Fruit fly (Drosophila melanogaster) whole organism, embryonic: ENCODE results near the gene MsrA.

ENCODE experiments used
- Ada2b ChIP-seq: fragments of 200-800 bp; sonication (Bioruptor generic); IDR thresholded peaks from 2 replicates; pipeline ENCODE4 v1.3.6; 2022; ENCODE audit warnings: missing biosample characterization, missing genetic modification characterization
- Atf6 ChIP-seq: fragments of 200-800 bp; sonication (Bioruptor generic); IDR thresholded peaks from 2 replicates; pipeline ENCODE4 v1.3.6; 2022; ENCODE audit warnings: missing biosample characterization, missing genetic modification characterization
- CG10462 ChIP-seq: fragments of 200-800 bp; sonication (Bioruptor generic); optimal IDR thresholded peaks from 2 replicates; lab custom pipeline; 2016; ENCODE audit warnings: missing biosample characterization, missing genetic modification characterization
- CG11398 ChIP-seq: fragments of 200-800 bp; sonication (Bioruptor generic); optimal IDR thresholded peaks from 2 replicates; lab custom pipeline; 2016; ENCODE audit warnings: missing biosample characterization, missing genetic modification characterization
- CG12104 ChIP-seq: fragments of 200-800 bp; sonication (Bioruptor generic); optimal IDR thresholded peaks from 3 replicates; lab custom pipeline; 2016; ENCODE audit warnings: missing biosample characterization, missing genetic modification characterization
- CG12299 ChIP-seq: fragments of 200-800 bp; sonication (Bioruptor generic); optimal IDR thresholded peaks from 2 replicates; lab custom pipeline; 2018; ENCODE audit warnings: missing biosample characterization, mild to moderate bottlenecking, missing genetic modification characterization
- CG17568 ChIP-seq: fragments of 200-800 bp; sonication (Bioruptor generic); optimal IDR thresholded peaks from 2 replicates; lab custom pipeline; 2018; ENCODE audit warnings: missing biosample characterization, mild to moderate bottlenecking, missing genetic modification characterization, moderate library complexity
- CG3163 ChIP-seq: fragments of 200-800 bp; sonication (Bioruptor generic); optimal IDR thresholded peaks from 3 replicates; lab custom pipeline; 2016; ENCODE audit warnings: missing biosample characterization, missing genetic modification characterization
- CG33213 ChIP-seq: fragments of 200-800 bp; sonication (Bioruptor generic); optimal IDR thresholded peaks from 3 replicates; lab custom pipeline; 2016; ENCODE audit warnings: missing biosample characterization, missing genetic modification characterization
- CG6765 ChIP-seq: fragments of 200-800 bp; sonication (Bioruptor generic); optimal IDR thresholded peaks from 3 replicates; lab custom pipeline; 2017; ENCODE audit warnings: missing biosample characterization, mild to moderate bottlenecking, missing genetic modification characterization
- CG6813 ChIP-seq: fragments of 200-800 bp; sonication (Bioruptor generic); optimal IDR thresholded peaks from 2 replicates; lab custom pipeline; 2017; ENCODE audit warnings: missing biosample characterization, missing genetic modification characterization, mild to moderate bottlenecking, moderate library complexity, missing genetic modification reagents
- CG6854 ChIP-seq: fragments of 200-800 bp; sonication (Bioruptor generic); optimal IDR thresholded peaks from 3 replicates; lab custom pipeline; 2017; ENCODE audit warnings: missing biosample characterization, mild to moderate bottlenecking, missing genetic modification characterization
- CG8281 ChIP-seq: fragments of 200-800 bp; sonication (Bioruptor generic); optimal IDR thresholded peaks from 2 replicates; lab custom pipeline; 2018; ENCODE audit warnings: missing biosample characterization, mild to moderate bottlenecking, missing genetic modification characterization, moderate library complexity
- CoRest ChIP-seq: fragments of 200-800 bp; sonication (Bioruptor generic); optimal IDR thresholded peaks from 3 replicates; lab custom pipeline; 2018; ENCODE audit warnings: missing biosample characterization, mild to moderate bottlenecking, missing genetic modification characterization, moderate library complexity
- CrebB ChIP-seq: fragments of 200-800 bp; sonication (Bioruptor generic); optimal IDR thresholded peaks from 3 replicates; lab custom pipeline; 2018; ENCODE audit warnings: missing biosample characterization, mild to moderate bottlenecking, missing genetic modification characterization
- Dll ChIP-seq: fragments of 200-800 bp; sonication (Bioruptor generic); IDR thresholded peaks from 4 replicates; pipeline ENCODE4 v1.3.6; 2022; ENCODE audit warnings: missing biosample characterization, missing genetic modification characterization; ENCODE audit not compliant: partially characterized antibody
- Hand ChIP-seq: fragments of 200-800 bp; sonication (Bioruptor generic); optimal IDR thresholded peaks from 2 replicates; lab custom pipeline; 2017; ENCODE audit warnings: mild to moderate bottlenecking, missing biosample characterization, missing genetic modification reagents, missing genetic modification characterization
- Hmr ChIP-seq: fragments of 200-800 bp; sonication (Bioruptor generic); optimal IDR thresholded peaks from 3 replicates; lab custom pipeline; 2017; ENCODE audit warnings: mild to moderate bottlenecking, missing biosample characterization, missing genetic modification reagents, missing genetic modification characterization
- Hr51 ChIP-seq, 2 experiments: fragments of 200-800 bp; sonication (Bioruptor generic); optimal IDR thresholded peaks; 2 replicates in 1 of 2; 3 replicates in 1 of 2; lab custom pipeline; 2016 to 2018; ENCODE audit warnings: missing biosample characterization in 2 of 2, missing genetic modification characterization in 2 of 2, mild to moderate bottlenecking in 1 of 2, moderate library complexity in 1 of 2
- Jarid2 ChIP-seq: fragments of 200-800 bp; sonication (Bioruptor generic); optimal IDR thresholded peaks from 3 replicates; lab custom pipeline; 2017; ENCODE audit warnings: mild to moderate bottlenecking, missing biosample characterization, missing genetic modification reagents, missing genetic modification characterization
- Kr ChIP-seq: fragments of 200-800 bp; sonication (Bioruptor generic); optimal IDR thresholded peaks from 2 replicates; lab custom pipeline; 2017; ENCODE audit warnings: missing biosample characterization, mild to moderate bottlenecking, missing genetic modification characterization
- Max ChIP-seq: fragments of 200-800 bp; sonication (Bioruptor generic); optimal IDR thresholded peaks from 2 replicates; lab custom pipeline; 2016; ENCODE audit warnings: missing biosample characterization, mild to moderate bottlenecking, missing genetic modification characterization
- Med ChIP-seq: fragments of 200-800 bp; sonication (Bioruptor generic); peaks from one replicate; lab custom pipeline; 2016; ENCODE audit warnings: missing biosample characterization, missing genetic modification characterization, mild to moderate bottlenecking, inconsistent platforms, moderate library complexity
- Nf-YA ChIP-seq: fragments of 200-800 bp; sonication (Bioruptor generic); IDR thresholded peaks from 2 replicates; pipeline ENCODE4 v1.3.6; 2022; ENCODE audit warnings: missing biosample characterization, missing genetic modification characterization
- Pdp1 ChIP-seq, 2 experiments: fragments of 200-800 bp; sonication (Bioruptor generic); optimal IDR thresholded peaks; 3 replicates each; lab custom pipeline; 2016; ENCODE audit warnings: missing biosample characterization in 2 of 2, missing genetic modification characterization in 2 of 2, mild to moderate bottlenecking in 1 of 2, moderate library complexity in 1 of 2
- Ptx1 ChIP-seq: fragments of 200-800 bp; sonication (Bioruptor generic); IDR thresholded peaks from 2 replicates; pipeline ENCODE4 v1.3.6; 2022; ENCODE audit warnings: missing biosample characterization, missing genetic modification characterization
- amos ChIP-seq: fragments of 200-800 bp; sonication (Bioruptor generic); IDR thresholded peaks from 2 replicates; pipeline ENCODE4 v1.3.6; 2022; ENCODE audit warnings: missing biosample characterization, missing genetic modification characterization; ENCODE audit not compliant: partially characterized antibody
- ara ChIP-seq: fragments of 200-800 bp; sonication (Bioruptor generic); IDR thresholded peaks from 2 replicates; pipeline ENCODE4 v1.3.6; 2022; ENCODE audit warnings: missing biosample characterization, missing genetic modification characterization
- bigmax ChIP-seq: fragments of 200-800 bp; sonication (Bioruptor generic); optimal IDR thresholded peaks from 2 replicates; lab custom pipeline; 2018; ENCODE audit warnings: missing biosample characterization, mild to moderate bottlenecking, missing genetic modification characterization
- caup ChIP-seq: fragments of 200-800 bp; sonication (Bioruptor generic); optimal IDR thresholded peaks from 3 replicates; lab custom pipeline; 2017; ENCODE audit warnings: missing biosample characterization, mild to moderate bottlenecking, missing genetic modification characterization, moderate library complexity; ENCODE audit not compliant: severe bottlenecking
- corto ChIP-seq: fragments of 200-800 bp; sonication (Bioruptor generic); optimal IDR thresholded peaks from 2 replicates; lab custom pipeline; 2016; ENCODE audit warnings: missing biosample characterization, mild to moderate bottlenecking, missing genetic modification characterization, moderate library complexity
- crc ChIP-seq: fragments of 200-800 bp; sonication (Bioruptor generic); optimal IDR thresholded peaks from 2 replicates; lab custom pipeline; 2016; ENCODE audit warnings: missing biosample characterization, missing genetic modification characterization
- cwo ChIP-seq: fragments of 200-800 bp; sonication (Bioruptor generic); optimal IDR thresholded peaks from 3 replicates; lab custom pipeline; 2017; ENCODE audit warnings: missing biosample characterization, missing genetic modification characterization, mild to moderate bottlenecking, moderate library complexity, missing genetic modification reagents
- dati ChIP-seq: fragments of 200-800 bp; sonication (Bioruptor generic); IDR thresholded peaks from 2 replicates; pipeline ENCODE4 v1.3.6; 2022; ENCODE audit warnings: missing biosample characterization, missing genetic modification characterization
- exex ChIP-seq: fragments of 200-800 bp; sonication (Bioruptor generic); optimal IDR thresholded peaks from 4 replicates; lab custom pipeline; 2018; ENCODE audit warnings: missing biosample characterization, mild to moderate bottlenecking, missing genetic modification characterization, moderate library complexity
- fd3F ChIP-seq: fragments of 200-800 bp; sonication (Bioruptor generic); optimal IDR thresholded peaks from 2 replicates; lab custom pipeline; 2018; ENCODE audit warnings: missing biosample characterization, mild to moderate bottlenecking, missing genetic modification characterization, moderate library complexity
- gem ChIP-seq: fragments of 200-800 bp; sonication (Bioruptor generic); optimal IDR thresholded peaks from 2 replicates; lab custom pipeline; 2019; ENCODE audit warnings: missing biosample characterization, mild to moderate bottlenecking, missing genetic modification characterization, moderate library complexity
- gfzf ChIP-seq: fragments of 200-800 bp; sonication (Bioruptor generic); optimal IDR thresholded peaks from 2 replicates; lab custom pipeline; 2016; ENCODE audit warnings: missing biosample characterization, mild to moderate bottlenecking, missing genetic modification characterization, moderate library complexity
- grau ChIP-seq: fragments of 200-800 bp; optimal IDR thresholded peaks from 3 replicates; lab custom pipeline; 2019; ENCODE audit warnings: missing biosample characterization, mild to moderate bottlenecking, missing genetic modification characterization, moderate library complexity
- grn ChIP-seq: fragments of 200-800 bp; sonication (Bioruptor generic); optimal IDR thresholded peaks from 3 replicates; lab custom pipeline; 2017; ENCODE audit warnings: missing biosample characterization, missing genetic modification characterization
- lab ChIP-seq: fragments of 200-800 bp; sonication (Bioruptor generic); optimal IDR thresholded peaks from 3 replicates; lab custom pipeline; 2017; ENCODE audit warnings: missing biosample characterization, missing genetic modification characterization, mild to moderate bottlenecking, moderate library complexity, missing genetic modification reagents
- mirr ChIP-seq: fragments of 200-800 bp; sonication (Bioruptor generic); optimal IDR thresholded peaks from 3 replicates; lab custom pipeline; 2018; ENCODE audit warnings: missing biosample characterization, mild to moderate bottlenecking, missing genetic modification characterization
- nau ChIP-seq: fragments of 200-800 bp; sonication (Bioruptor generic); optimal IDR thresholded peaks from 3 replicates; lab custom pipeline; 2017; ENCODE audit warnings: missing biosample characterization, mild to moderate bottlenecking, missing genetic modification characterization, missing genetic modification reagents
- schlank ChIP-seq: fragments of 200-800 bp; sonication (Bioruptor generic); optimal IDR thresholded peaks from 2 replicates; lab custom pipeline; 2018; ENCODE audit warnings: missing biosample characterization, mild to moderate bottlenecking, missing genetic modification characterization
- sd ChIP-seq: fragments of 200-800 bp; sonication (Bioruptor generic); optimal IDR thresholded peaks from 3 replicates; lab custom pipeline; 2018; ENCODE audit warnings: missing biosample characterization, mild to moderate bottlenecking, missing genetic modification characterization, moderate library complexity
- sens ChIP-seq: fragments of 200-800 bp; sonication (Bioruptor generic); peaks from one replicate; lab custom pipeline; 2016; ENCODE audit warnings: missing biosample characterization, missing genetic modification characterization
- sima ChIP-seq: fragments of 200-800 bp; sonication (Bioruptor generic); optimal IDR thresholded peaks from 2 replicates; lab custom pipeline; 2016; ENCODE audit warnings: missing biosample characterization, missing genetic modification characterization
- unpg ChIP-seq: fragments of 200-800 bp; sonication (Bioruptor generic); optimal IDR thresholded peaks from 3 replicates; lab custom pipeline; 2018; ENCODE audit warnings: missing biosample characterization, mild to moderate bottlenecking, missing genetic modification characterization, moderate library complexity

MsrA gene

DNA sequence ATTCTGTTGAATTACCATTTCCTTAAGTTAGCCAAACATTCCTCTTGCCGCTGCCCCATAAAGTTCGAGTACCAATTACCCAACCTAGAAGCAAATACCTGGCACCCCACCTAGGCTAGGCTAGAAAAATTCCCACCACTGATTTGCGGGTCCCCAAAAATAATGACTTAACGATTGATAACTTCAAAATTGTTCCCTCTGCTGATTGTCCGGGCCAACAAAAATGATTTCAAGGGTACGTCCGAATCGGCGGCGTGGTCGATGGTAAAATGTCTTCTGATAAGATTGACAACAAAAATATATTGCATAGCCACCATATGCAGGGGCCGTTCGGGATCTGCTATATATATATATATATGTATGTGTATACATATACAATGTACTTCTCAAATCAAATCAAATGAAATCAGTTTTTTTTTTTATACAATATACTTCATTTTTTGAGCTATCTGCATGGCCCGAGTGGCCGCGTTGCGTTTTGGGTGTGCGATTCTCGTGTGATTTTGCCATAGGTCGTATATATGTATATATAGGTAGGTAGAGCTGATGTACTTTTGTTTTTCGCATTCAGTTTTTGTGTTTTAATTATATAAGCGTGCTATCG is 36.4 kb downstream of the MsrA start (continued):
- no peak for TF ChIP-seq CG33213
- no peak for TF ChIP-seq lab (GFP tag; lab: Kevin White, UChicago)
- no peak for TF ChIP-seq Hr51 (GFP tag; optimal IDR thresholded peaks at IDR 0.05; lab: Kevin White, UChicago)
- peak; percentile 23 for TF ChIP-seq mirr (GFP tag; lab: Kevin White, UChicago)
- peak; percentile 56 for TF ChIP-seq corto (GFP tag; lab: Kevin White, UChicago)
- TF ChIP-seq Ptx1 (GFP tag; lab: Robert Waterston, UW) = no peak
- no peak for TF ChIP-seq crc (GFP tag; lab: Kevin White, UChicago)
- TF ChIP-seq amos (GFP tag; lab: Robert Waterston, UW) = no peak
- peak; percentile 41 for TF ChIP-seq sd (tag; lab: Kevin White, UChicago)
- TF ChIP-seq ara = no peak
- TF ChIP-seq CG8281 (tag; lab: Kevin White, UChicago) = no peak
- peak; percentile 80 for TF ChIP-seq exex (tag; lab: Kevin White, UChicago)
- peak; percentile 29 for TF ChIP-seq grn
- no peak for TF ChIP-seq Kr
- TF ChIP-seq Ada2b (GFP tag; lab: Robert Waterston, UW) = no peak
- TF ChIP-seq bigmax (GFP tag; lab: Kevin White, UChicago) = no peak

DNA sequence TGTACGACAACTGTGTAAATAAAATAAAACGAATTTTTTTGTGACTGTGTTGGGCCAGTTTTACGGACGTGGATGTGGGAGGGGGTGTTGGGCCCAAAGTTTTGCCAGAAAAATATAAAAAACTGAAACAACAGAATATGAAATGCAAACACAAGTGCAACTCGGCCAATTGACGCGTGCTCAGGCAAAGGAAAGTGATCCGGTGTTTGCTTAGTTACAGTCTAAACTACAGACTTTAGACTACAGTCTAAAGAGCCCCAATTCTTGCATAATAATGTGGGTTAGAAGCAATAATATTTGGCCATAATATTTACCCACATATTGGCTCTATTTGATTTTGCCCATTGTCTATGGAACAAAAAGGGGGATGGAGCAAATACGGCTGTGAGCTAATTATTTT is 38.0 kb downstream of the MsrA start:
- TF ChIP-seq Nf-YA (no peak), CG6854 (GFP tag; lab: Kevin White, UChicago) (peak; percentile 51), cwo (GFP tag; lab: Kevin White, UChicago) (peak; percentile 32), dati (GFP tag; lab: Robert Waterston, UW) (no peak), Med (GFP tag; lab: Kevin White, UChicago) (peak; percentile 72), unpg (GFP tag; lab: Kevin White, UChicago) (peak; percentile 7), nau (GFP tag; lab: Kevin White, UChicago) (peak; percentile 54), Max (GFP tag; lab: Kevin White, UChicago) (no peak), CG6765 (GFP tag; lab: Kevin White, UChicago) (peak; percentile 44), CG6813 (peak; percentile 67), Hand (GFP tag; lab: Kevin White, UChicago) (peak; percentile 42), caup (GFP tag; lab: Kevin White, UChicago) (peak; percentile 74), sima (GFP tag; lab: Kevin White, UChicago) (no peak), sens (GFP tag; lab: Kevin White, UChicago) (peak; percentile 74), fd3F (GFP tag; lab: Kevin White, UChicago) (peak; percentile 45), CG12299 (tag; lab: Kevin White, UChicago) (peak; percentile 20), Dll (GFP tag; lab: Robert Waterston, UW) (no peak), gfzf (GFP tag; lab: Kevin White, UChicago) (no peak), amos (GFP tag; lab: Robert Waterston, UW) (no peak), CrebB (tag; lab: Kevin White, UChicago) (peak; percentile 53), Atf6 (GFP tag; lab: Robert Waterston, UW) (0 out of 2 replicates have a peak, but pooled peaks have one; percentile 15), CG10462 (GFP tag; lab: Kevin White, UChicago) (no peak), grau (tag; lab: Kevin White, UChicago) (peak; percentile 4), gem (peak; percentile 3), Pdp1 (GFP tag; optimal IDR thresholded peaks at IDR 0.05; lab: Kevin White, UChicago) (peak in 1 of 2 experiments; percentile 34), CG17568 (peak; percentile 54), CG12104 (GFP tag; lab: Kevin White, UChicago) (peak; percentile 10), Hmr (GFP tag; lab: Kevin White, UChicago) (peak; percentile 69), Jarid2 (GFP tag; lab: Kevin White, UChicago) (no peak), CG11398 (GFP tag; lab: Kevin White, UChicago) (no peak), CoRest (peak; percentile 4), CG3163 (GFP tag; lab: Kevin White, UChicago) (no peak), schlank (tag; lab: Kevin White, UChicago) (peak; percentile 57)
